Fruit fly (Drosophila melanogaster): Measurements from ENCODE around the gene CG31776.

- no peak for TF ChIP-seq Sin3A (optimal IDR thresholded peaks at IDR 0.05)
- TF ChIP-seq psq (optimal IDR thresholded peaks at IDR 0.05) = no peak
- TF ChIP-seq Myc (optimal IDR thresholded peaks at IDR 0.05) = no peak
Measured at dm6 chr2L:3439502-3439901, 30.5 kb upstream of the CG31776 start.

Data from Kc167 (cell line).